Worm (Caenorhabditis elegans) whole organism, young adult: ENCODE results near the gene srh-300.

ENCODE experiments used
- C17E4.6 ChIP-seq: fragments of 200-800 bp; sonication (Bioruptor generic); IDR thresholded peaks from 2 replicates; pipeline ENCODE4 v1.3.6; 2022; ENCODE audit warnings: missing genetic modification reagents, missing genetic modification characterization, missing compliant biosample characterization
- D2030.7 ChIP-seq: fragments of 200-800 bp; sonication (Bioruptor generic); IDR thresholded peaks from 2 replicates; pipeline ENCODE4 v1.3.6; 2022; ENCODE audit warnings: missing genetic modification reagents, missing genetic modification characterization, missing compliant biosample characterization
- F10E7.11 ChIP-seq: sonication (generic microtip); optimal IDR thresholded peaks from 2 replicates; lab custom pipeline; 2017; ENCODE audit warnings: mild to moderate bottlenecking, missing genetic modification characterization, moderate library complexity, missing compliant biosample characterization
- F23B12.7 ChIP-seq: sonication (generic microtip); optimal IDR thresholded peaks from 2 replicates; lab custom pipeline; 2017; ENCODE audit warnings: missing genetic modification characterization, mild to moderate bottlenecking, missing compliant biosample characterization, antibody characterized with exemption, moderate library complexity; ENCODE audit not compliant: insufficient read depth
- F39B2.1 ChIP-seq: fragments of 200-800 bp; sonication (Bioruptor generic); IDR thresholded peaks from 2 replicates; pipeline ENCODE4 v1.3.6; 2022; ENCODE audit warnings: missing genetic modification reagents, missing genetic modification characterization, missing compliant biosample characterization
- F52B5.7 ChIP-seq: sonication (generic microtip); optimal IDR thresholded peaks from 2 replicates; lab custom pipeline; 2016; ENCODE audit warnings: mild to moderate bottlenecking, missing genetic modification characterization, missing compliant biosample characterization
- F57A8.1 ChIP-seq: fragments of 200-800 bp; sonication (Bioruptor generic); optimal IDR thresholded peaks from 2 replicates; lab custom pipeline; 2018; ENCODE audit warnings: mild to moderate bottlenecking, missing genetic modification characterization, moderate library complexity, missing compliant biosample characterization
- F57C9.4 ChIP-seq: sonication (generic microtip); optimal IDR thresholded peaks from 2 replicates; lab custom pipeline; 2017; ENCODE audit warnings: mild to moderate bottlenecking, missing genetic modification characterization, missing compliant biosample characterization
- K11D2.4 ChIP-seq: fragments of 200-800 bp; sonication (Bioruptor generic); IDR thresholded peaks from 2 replicates; pipeline ENCODE4 v1.3.6; 2022; ENCODE audit warnings: missing genetic modification reagents, missing genetic modification characterization, missing compliant biosample characterization
- T26A5.8 ChIP-seq: sonication (generic microtip); optimal IDR thresholded peaks from 2 replicates; lab custom pipeline; 2016; ENCODE audit warnings: missing genetic modification characterization, missing compliant biosample characterization
- Y53G8AR.9 ChIP-seq: fragments of 200-800 bp; sonication (Bioruptor generic); conservative IDR thresholded peaks from 2 replicates; pipeline ENCODE4 v1.3.6; 2022; ENCODE audit warnings: missing genetic modification reagents, missing genetic modification characterization, missing compliant biosample characterization
- Y67H2A.10 ChIP-seq: fragments of 200-800 bp; sonication (Bioruptor generic); conservative IDR thresholded peaks from 2 replicates; pipeline ENCODE4 v1.3.6; 2022; ENCODE audit warnings: missing genetic modification reagents, missing genetic modification characterization, missing compliant biosample characterization
- ama-1 ChIP-seq, 3 experiments: fragments of 150-350 bp in 1 of 3; sonication (generic microtip) in 2 of 3; optimal IDR thresholded peaks; 2 replicates each; lab custom pipeline; 2014 to 2018; ENCODE audit warnings: missing biosample characterization in 2 of 3, missing genetic modification characterization in 2 of 3, missing genetic modification reagents in 2 of 3
- aptf-3 ChIP-seq: fragments of 200-800 bp; sonication (Bioruptor generic); IDR thresholded peaks from 2 replicates; pipeline ENCODE4 v1.3.6; 2022; ENCODE audit warnings: missing genetic modification characterization, missing compliant biosample characterization
- athp-1 ChIP-seq: sonication (generic microtip); optimal IDR thresholded peaks from 2 replicates; lab custom pipeline; 2017; ENCODE audit warnings: mild to moderate bottlenecking, missing genetic modification characterization, missing compliant biosample characterization
- attf-3 ChIP-seq: fragments of 200-800 bp; sonication (Bioruptor generic); conservative IDR thresholded peaks from 2 replicates; pipeline ENCODE4 v1.3.6; 2022; ENCODE audit warnings: missing genetic modification reagents, missing genetic modification characterization, missing compliant biosample characterization
- attf-5 ChIP-seq: fragments of 200-800 bp; sonication (Bioruptor generic); optimal IDR thresholded peaks from 2 replicates; lab custom pipeline; 2018; ENCODE audit warnings: mild to moderate bottlenecking, missing genetic modification characterization, missing compliant biosample characterization
- attf-6 ChIP-seq: fragments of 200-800 bp; sonication (Bioruptor generic); IDR thresholded peaks from 2 replicates; pipeline ENCODE4 v1.3.6; 2022; ENCODE audit warnings: missing genetic modification reagents, missing genetic modification characterization, missing compliant biosample characterization
- ceh-100 ChIP-seq: fragments of 200-800 bp; sonication (Bioruptor generic); IDR thresholded peaks from 2 replicates; pipeline ENCODE4 v1.3.6; 2022; ENCODE audit warnings: missing genetic modification reagents, missing genetic modification characterization, missing compliant biosample characterization
- ceh-58 ChIP-seq: fragments of 200-800 bp; sonication (Bioruptor generic); IDR thresholded peaks from 2 replicates; pipeline ENCODE4 v1.3.6; 2022; ENCODE audit warnings: missing genetic modification characterization, missing compliant biosample characterization
- chd-7 ChIP-seq: sonication (generic microtip); optimal IDR thresholded peaks from 2 replicates; lab custom pipeline; 2016; ENCODE audit warnings: mild to moderate bottlenecking, missing genetic modification characterization, moderate library complexity, missing compliant biosample characterization
- die-1 ChIP-seq: sonication (generic microtip); optimal IDR thresholded peaks from 2 replicates; lab custom pipeline; 2016; ENCODE audit warnings: missing genotype, mild to moderate bottlenecking, missing genetic modification characterization, missing compliant biosample characterization
- dpl-1 ChIP-seq: fragments of 150-350 bp; optimal IDR thresholded peaks from 2 replicates; lab custom pipeline; 2014; ENCODE audit warnings: missing biosample characterization, missing genetic modification reagents, missing genetic modification characterization
- egl-44 ChIP-seq: fragments of 200-800 bp; sonication (Bioruptor generic); IDR thresholded peaks from 2 replicates; pipeline ENCODE4 v1.3.6; 2022; ENCODE audit warnings: missing genetic modification reagents, missing genetic modification characterization, missing compliant biosample characterization
- ets-4 ChIP-seq: fragments of 200-800 bp; sonication (Bioruptor generic); optimal IDR thresholded peaks from 2 replicates; lab custom pipeline; 2018; ENCODE audit warnings: mild to moderate bottlenecking, missing genetic modification characterization, missing compliant biosample characterization
- fkh-3 ChIP-seq: sonication (generic microtip); optimal IDR thresholded peaks from 2 replicates; lab custom pipeline; 2016; ENCODE audit warnings: mild to moderate bottlenecking, missing genetic modification characterization, missing compliant biosample characterization
- hlh-12 ChIP-seq: sonication (generic microtip); optimal IDR thresholded peaks from 2 replicates; lab custom pipeline; 2016; ENCODE audit warnings: missing genetic modification characterization, missing compliant biosample characterization
- hmg-20 ChIP-seq: fragments of 200-800 bp; sonication (Bioruptor generic); IDR thresholded peaks from 2 replicates; pipeline ENCODE4 v1.3.6; 2022; ENCODE audit warnings: missing genetic modification reagents, missing genetic modification characterization, missing compliant biosample characterization
- hrde-1 ChIP-seq: sonication (generic microtip); optimal IDR thresholded peaks from 2 replicates; lab custom pipeline; 2016; ENCODE audit warnings: missing genetic modification characterization, mild to moderate bottlenecking, missing compliant biosample characterization, moderate library complexity, missing genotype, missing genetic modification reagents, borderline replicate concordance
- let-526 ChIP-seq: fragments of 200-800 bp; sonication (Bioruptor generic); IDR thresholded peaks from 2 replicates; pipeline ENCODE4 v1.3.6; 2022; ENCODE audit warnings: missing genetic modification reagents, missing genetic modification characterization, missing compliant biosample characterization
- lin-35 ChIP-seq, 3 experiments: fragments of 150-350 bp in 2 of 3; sonication (generic microtip) in 1 of 3; optimal IDR thresholded peaks; 2 replicates each; lab custom pipeline; 2014 to 2018; ENCODE audit warnings: missing biosample characterization in 3 of 3, missing genetic modification characterization in 3 of 3, missing genetic modification reagents in 3 of 3
- lin-40 ChIP-seq: sonication (generic microtip); optimal IDR thresholded peaks from 2 replicates; lab custom pipeline; 2016; ENCODE audit warnings: missing genetic modification characterization, mild to moderate bottlenecking, missing compliant biosample characterization, missing genotype, missing genetic modification reagents
- lsl-1 ChIP-seq: fragments of 200-800 bp; sonication (Bioruptor generic); optimal IDR thresholded peaks from 2 replicates; lab custom pipeline; 2018; ENCODE audit warnings: mild to moderate bottlenecking, missing genetic modification characterization, moderate library complexity, missing compliant biosample characterization
- lsy-27 ChIP-seq: sonication (generic microtip); optimal IDR thresholded peaks from 2 replicates; lab custom pipeline; 2017; ENCODE audit warnings: missing genetic modification characterization, mild to moderate bottlenecking, missing compliant biosample characterization, antibody characterized with exemption, missing genotype, borderline replicate concordance; ENCODE audit not compliant: insufficient read depth
- madf-10 ChIP-seq: sonication (generic microtip); optimal IDR thresholded peaks from 2 replicates; lab custom pipeline; 2016; ENCODE audit warnings: mild to moderate bottlenecking, missing genetic modification characterization, missing compliant biosample characterization
- mel-28 ChIP-seq: sonication (generic microtip); optimal IDR thresholded peaks from 2 replicates; lab custom pipeline; 2016; ENCODE audit warnings: borderline replicate concordance, mild to moderate bottlenecking, missing genetic modification characterization, missing compliant biosample characterization
- mes-4 ChIP-seq: sonication (generic microtip); optimal IDR thresholded peaks from 2 replicates; lab custom pipeline; 2016; ENCODE audit warnings: missing genotype, missing genetic modification characterization, missing compliant biosample characterization
- nhr-120 ChIP-seq: fragments of 200-800 bp; sonication (Bioruptor generic); IDR thresholded peaks from 2 replicates; pipeline ENCODE4 v1.3.6; 2022; ENCODE audit warnings: missing genetic modification characterization, missing compliant biosample characterization
- nhr-80 ChIP-seq: sonication (generic microtip); optimal IDR thresholded peaks from 2 replicates; lab custom pipeline; 2016; ENCODE audit warnings: missing genetic modification characterization, missing compliant biosample characterization
- pbrm-1 ChIP-seq: fragments of 200-800 bp; sonication (Bioruptor generic); IDR thresholded peaks from 2 replicates; pipeline ENCODE4 v1.3.6; 2022; ENCODE audit warnings: missing genetic modification reagents, missing genetic modification characterization, missing compliant biosample characterization
- rec-8 ChIP-seq, 2 experiments: sonication (generic microtip); optimal IDR thresholded peaks; 2 replicates each; lab custom pipeline; 2016; ENCODE audit warnings: mild to moderate bottlenecking in 2 of 2, missing genetic modification characterization in 2 of 2, missing genetic modification reagents in 2 of 2, missing genotype in 2 of 2, missing biosample characterization in 1 of 2, missing compliant biosample characterization in 1 of 2, moderate library complexity in 1 of 2
- rpc-1 ChIP-seq, 2 experiments: fragments of 150-350 bp in 1 of 2; sonication (generic microtip) in 1 of 2; optimal IDR thresholded peaks; 2 replicates each; lab custom pipeline; 2014 to 2018; ENCODE audit warnings: missing biosample characterization in 1 of 2, missing genetic modification characterization in 1 of 2, missing genetic modification reagents in 1 of 2, missing genotype in 1 of 2
- sea-2 ChIP-seq: fragments of 200-800 bp; sonication (Bioruptor generic); IDR thresholded peaks from 2 replicates; pipeline ENCODE4 v1.3.6; 2022; ENCODE audit warnings: missing genetic modification characterization, missing compliant biosample characterization
- sptf-2 ChIP-seq: fragments of 200-800 bp; sonication (Bioruptor generic); optimal IDR thresholded peaks from 2 replicates; lab custom pipeline; 2018; ENCODE audit warnings: mild to moderate bottlenecking, missing genetic modification characterization, missing compliant biosample characterization
- unc-62 ChIP-seq: fragments of 150-350 bp; optimal IDR thresholded peaks from 2 replicates; lab custom pipeline; 2014; ENCODE audit warnings: missing biosample characterization, missing genetic modification reagents, missing genetic modification characterization
- zim-3 ChIP-seq: sonication (generic microtip); optimal IDR thresholded peaks from 2 replicates; lab custom pipeline; 2017; ENCODE audit warnings: mild to moderate bottlenecking, missing genetic modification characterization, moderate library complexity, missing compliant biosample characterization
- ztf-22 ChIP-seq: fragments of 200-800 bp; sonication (Bioruptor generic); optimal IDR thresholded peaks from 2 replicates; lab custom pipeline; 2018; ENCODE audit warnings: mild to moderate bottlenecking, missing genetic modification characterization, moderate library complexity, missing compliant biosample characterization
- ztf-26 ChIP-seq: sonication (generic microtip); optimal IDR thresholded peaks from 2 replicates; lab custom pipeline; 2017; ENCODE audit warnings: missing genetic modification characterization, missing compliant biosample characterization

The srh-300 gene

DNA sequence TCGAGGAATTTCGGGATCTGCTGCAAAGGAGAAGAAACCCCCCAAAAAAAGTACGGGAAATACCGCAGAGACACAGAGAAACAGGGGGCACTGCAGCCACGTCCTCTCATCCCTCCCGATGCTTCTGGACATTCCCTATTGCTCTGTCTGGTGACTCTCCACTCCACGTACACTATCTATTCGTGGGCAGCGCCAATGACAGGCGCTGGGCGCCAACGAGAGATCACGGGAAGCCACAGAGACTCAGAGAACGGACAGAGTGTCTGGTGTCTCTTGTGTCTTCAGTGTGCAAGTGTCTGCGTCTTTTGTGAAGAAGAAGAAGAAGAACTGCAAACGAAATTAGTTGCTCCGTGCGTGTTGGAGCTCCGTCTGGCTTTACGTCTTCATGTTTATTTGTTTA lies 36.0 kb downstream of the srh-300 start (continued):
- TF ChIP-seq Y67H2A.10 (GFP tag; lab: Robert Waterston, UW) (no peak), lsy-27 (tag; lab: Kevin White, UChicago) (no peak), unc-62 (GFP tag; lab: Kevin White, UChicago) (no peak), rec-8 (tag; optimal IDR thresholded peaks at IDR 0.05; lab: Kevin White, UChicago) (no peak), rpc-1 (optimal IDR thresholded peaks at IDR 0.05; lab: Kevin White, UChicago) (peak; percentile 17), rpc-1 (tag; optimal IDR thresholded peaks at IDR 0.05; lab: Kevin White, UChicago) (no peak), chd-7 (tag; lab: Kevin White, UChicago) (no peak), nhr-80 (tag; lab: Kevin White, UChicago) (peak; percentile 77), mel-28 (tag; lab: Kevin White, UChicago) (peak; percentile 53), hmg-20 (GFP tag; lab: Robert Waterston, UW) (peak; percentile 17; the same call in 1 of the 2 replicates), ceh-58 (GFP tag; lab: Robert Waterston, UW) (no peak), ztf-22 (no peak), F57C9.4 (tag; lab: Kevin White, UChicago) (no peak), mes-4 (tag; lab: Kevin White, UChicago) (no peak), F39B2.1 (no peak), ceh-100 (GFP tag; lab: Robert Waterston, UW) (0 out of 2 replicates have a peak, but pooled peaks have one; percentile 15), lin-40 (tag; lab: Kevin White, UChicago) (peak; percentile 86), lin-35 (GFP tag; optimal IDR thresholded peaks at IDR 0.05; lab: Kevin White, UChicago) (peak in 1 of 3 experiments; percentile 66), F52B5.7 (tag; lab: Kevin White, UChicago) (peak; percentile 14), C17E4.6 (GFP tag; lab: Robert Waterston, UW) (no peak), T26A5.8 (tag; lab: Kevin White, UChicago) (no peak), aptf-3 (GFP tag; lab: Robert Waterston, UW) (no peak), ets-4 (peak; percentile 43), pbrm-1 (peak; percentile 78), athp-1 (tag; lab: Kevin White, UChicago) (no peak), attf-5 (GFP tag; lab: Kevin White, UChicago) (peak; percentile 78), K11D2.4 (GFP tag; lab: Robert Waterston, UW) (peak; percentile 70), zim-3 (tag; lab: Kevin White, UChicago) (no peak), Y53G8AR.9 (peak; percentile 60; the same call in 1 of the 2 replicates), ztf-26 (peak; percentile 60), attf-6 (no peak), lsl-1 (no peak), F23B12.7 (tag; lab: Kevin White, UChicago) (no peak), ama-1 (optimal IDR thresholded peaks at IDR 0.05; lab: Kevin White, UChicago) (no peak), ama-1 (GFP tag; optimal IDR thresholded peaks at IDR 0.05; lab: Kevin White, UChicago) (no peak), sea-2 (GFP tag; lab: Robert Waterston, UW) (no peak), F10E7.11 (tag; lab: Kevin White, UChicago) (no peak), hrde-1 (no peak), let-526 (peak; percentile 82; the same call in 1 of the 2 replicates), F57A8.1 (no peak), egl-44 (GFP tag; lab: Robert Waterston, UW) (0 out of 2 replicates have a peak, but pooled peaks have one; percentile 49), nhr-120 (GFP tag; lab: Robert Waterston, UW) (no peak), D2030.7 (GFP tag; lab: Robert Waterston, UW) (no peak), sptf-2 (GFP tag; lab: Kevin White, UChicago) (no peak), die-1 (tag; lab: Kevin White, UChicago) (no peak), fkh-3 (no peak), madf-10 (peak; percentile 70), hlh-12 (no peak), attf-3 (GFP tag; lab: Robert Waterston, UW) (no peak), dpl-1 (no peak)
